Worm (Caenorhabditis elegans): ENCODE measurements around the gene ndua-12.

DNA sequence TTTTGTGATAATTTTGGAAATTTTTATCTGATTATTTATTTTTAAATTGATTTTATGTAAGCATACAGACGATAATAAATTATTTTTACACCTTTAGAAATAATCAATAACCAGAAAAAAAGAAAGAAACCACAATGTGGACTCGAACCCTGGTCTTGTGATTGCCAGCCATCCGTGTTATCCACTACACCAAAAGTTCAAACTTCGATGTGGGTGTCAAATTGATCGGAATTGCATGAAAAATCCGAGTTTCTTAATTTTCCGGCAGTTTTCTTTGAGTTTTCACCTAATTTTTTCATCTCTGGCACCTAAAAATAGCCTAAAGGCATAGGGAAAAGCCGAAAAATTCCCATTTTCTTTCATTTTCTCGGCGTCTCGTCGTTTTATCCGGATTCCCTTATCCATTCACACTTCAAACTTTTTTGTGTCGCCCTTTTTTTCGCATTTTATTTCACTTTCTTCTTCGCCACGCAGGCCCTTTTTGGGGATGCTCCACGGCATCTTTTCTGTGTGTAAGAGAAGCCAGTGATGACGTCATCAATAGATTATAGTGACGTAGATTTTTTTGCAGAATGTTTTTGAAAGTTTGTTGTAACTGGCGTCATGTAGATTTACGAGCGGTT, 27.9 kb upstream of the ndua-12 start:
- TF ChIP-seq aly-2 (tag; optimal IDR thresholded peaks at IDR 0.05), result no peak
- TF ChIP-seq nhr-12 (tag; optimal IDR thresholded peaks at IDR 0.05), result no peak
- TF ChIP-seq ztf-11 (tag; optimal IDR thresholded peaks at IDR 0.05), result no peak
- no peak for TF ChIP-seq nhr-28 (tag; optimal IDR thresholded peaks at IDR 0.05)
- no peak for TF ChIP-seq ztf-4 (tag; optimal IDR thresholded peaks at IDR 0.05)
- TF ChIP-seq ama-1 (optimal IDR thresholded peaks at IDR 0.05), result no peak
- no peak for TF ChIP-seq unc-39 (tag; optimal IDR thresholded peaks at IDR 0.05)
- TF ChIP-seq unc-62 (GFP tag; optimal IDR thresholded peaks at IDR 0.05), result no peak
- no peak for TF ChIP-seq nhr-11 (tag; optimal IDR thresholded peaks at IDR 0.05)
- no peak for TF ChIP-seq tbx-2 (tag; optimal IDR thresholded peaks at IDR 0.05)
